Fruit fly (Drosophila melanogaster): ENCODE data around the gene jar.

dm6 chr3R:24284164-24284563, 13.1 kb upstream of the jar start:
- TF ChIP-seq grn (GFP tag; optimal IDR thresholded peaks at IDR 0.05), result no peak
- TF ChIP-seq dysf (GFP tag; IDR thresholded peaks at IDR 0.05), result no peak
- no peak for TF ChIP-seq trem (tag; optimal IDR thresholded peaks at IDR 0.05)
- no peak for TF ChIP-seq oc (tag; optimal IDR thresholded peaks at IDR 0.05)
- TF ChIP-seq zen (tag; optimal IDR thresholded peaks at IDR 0.05), result no peak
- no peak for TF ChIP-seq HHEX (GFP tag; optimal IDR thresholded peaks at IDR 0.05)
- TF ChIP-seq CG4707 (GFP tag; optimal IDR thresholded peaks at IDR 0.05), result no peak
- TF ChIP-seq scrt (GFP tag; optimal IDR thresholded peaks at IDR 0.05), result no peak

Measured in whole organism, embryonic.